Fruit fly (Drosophila melanogaster): ENCODE measurements around the gene CG15564.
A peak's percentile ranks its signal among the peaks of the same experiment; 100 is the strongest.

Gene CG15564

dm6 chr3R:31196731-31197130 is 38.4 kb downstream of the CG15564 start, which contains the start of gene CG1544 (continued):
- TF ChIP-seq Doc3 (GFP tag; IDR thresholded peaks at IDR 0.05; ENCODE audit: partially characterized antibody), result no peak
- TF ChIP-seq maf-S (GFP tag; optimal IDR thresholded peaks at IDR 0.05), result no peak
- TF ChIP-seq PHDP (tag; optimal IDR thresholded peaks at IDR 0.05), result no peak
- TF ChIP-seq wor (GFP tag; IDR thresholded peaks at IDR 0.05), result no peak
- no peak for TF ChIP-seq sim (GFP tag; IDR thresholded peaks at IDR 0.05)
- no peak for TF ChIP-seq CG15073 (GFP tag; optimal IDR thresholded peaks at IDR 0.05)
- no peak for TF ChIP-seq CG5953 (GFP tag; IDR thresholded peaks at IDR 0.05)
- no peak for TF ChIP-seq E2f2 (GFP tag; IDR thresholded peaks at IDR 0.05)
- TF ChIP-seq CG17612 (GFP tag; IDR thresholded peaks at IDR 0.05), result 0 out of 2 replicates have a peak, but pooled peaks have one; percentile 15
- no peak for TF ChIP-seq CG11398 (GFP tag; optimal IDR thresholded peaks at IDR 0.05)
- no peak for TF ChIP-seq CG2116 (GFP tag; optimal IDR thresholded peaks at IDR 0.05)
- TF ChIP-seq Doc2 (GFP tag; IDR thresholded peaks at IDR 0.05), result no peak
- TF ChIP-seq CG8478 (optimal IDR thresholded peaks at IDR 0.05), result no peak
- no peak for TF ChIP-seq CG7928 (GFP tag; optimal IDR thresholded peaks at IDR 0.05)
- no peak for TF ChIP-seq unpg (GFP tag; optimal IDR thresholded peaks at IDR 0.05)
- TF ChIP-seq slbo (GFP tag; IDR thresholded peaks at IDR 0.05), result no peak
- TF ChIP-seq amos (GFP tag; IDR thresholded peaks at IDR 0.05; ENCODE audit: partially characterized antibody), result peak; percentile 34; the same call in 1 of the 2 replicates
- TF ChIP-seq CG10565 (GFP tag; optimal IDR thresholded peaks at IDR 0.05), result no peak
- TF ChIP-seq gce (GFP tag; IDR thresholded peaks at IDR 0.05), result no peak
- TF ChIP-seq HmgD (GFP tag; optimal IDR thresholded peaks at IDR 0.05), result no peak
- no peak for TF ChIP-seq NC2α (GFP tag; optimal IDR thresholded peaks at IDR 0.05)
- TF ChIP-seq B-H1 (GFP tag; IDR thresholded peaks at IDR 0.05), result no peak
- TF ChIP-seq Ets65A (GFP tag), result no peak
- no peak for TF ChIP-seq CG7963 (GFP tag; IDR thresholded peaks at IDR 0.05; ENCODE audit: partially characterized antibody)
- TF ChIP-seq sima (GFP tag; optimal IDR thresholded peaks at IDR 0.05), result no peak
- TF ChIP-seq CG11723 (GFP tag; optimal IDR thresholded peaks at IDR 0.05), result no peak
- no peak for TF ChIP-seq CG2129 (GFP tag; IDR thresholded peaks at IDR 0.05; ENCODE audit: partially characterized antibody)
- no peak for TF ChIP-seq inv (GFP tag; IDR thresholded peaks at IDR 0.05; ENCODE audit: partially characterized antibody)
- no peak for TF ChIP-seq CG18476 (GFP tag; optimal IDR thresholded peaks at IDR 0.05)
- no peak for TF ChIP-seq CG11093 (GFP tag; IDR thresholded peaks at IDR 0.05)
- no peak for TF ChIP-seq oc (tag; optimal IDR thresholded peaks at IDR 0.05)
- TF ChIP-seq NC2β (GFP tag; optimal IDR thresholded peaks at IDR 0.05), result no peak
- TF ChIP-seq Sry-δ (GFP tag; optimal IDR thresholded peaks at IDR 0.05), result no peak
- no peak for TF ChIP-seq CG34224 (GFP tag; IDR thresholded peaks at IDR 0.05; ENCODE audit: partially characterized antibody)
- peak; percentile 31 for TF ChIP-seq HmgZ (tag; optimal IDR thresholded peaks at IDR 0.05)
- TF ChIP-seq CG2120 (GFP tag; optimal IDR thresholded peaks at IDR 0.05), result no peak
- no peak for TF ChIP-seq HLH3B (GFP tag; IDR thresholded peaks at IDR 0.05)
- TF ChIP-seq ewg (GFP tag; optimal IDR thresholded peaks at IDR 0.05), result no peak
- no peak for TF ChIP-seq CG12299 (tag; optimal IDR thresholded peaks at IDR 0.05)
- TF ChIP-seq gcm2 (GFP tag; optimal IDR thresholded peaks at IDR 0.05), result no peak
- TF ChIP-seq sens-2 (GFP tag; IDR thresholded peaks at IDR 0.05), result no peak
- no peak for TF ChIP-seq lmd (GFP tag; IDR thresholded peaks at IDR 0.05)
- TF ChIP-seq Jarid2 (GFP tag; optimal IDR thresholded peaks at IDR 0.05), result peak; percentile 69
- no peak for TF ChIP-seq Trl (optimal IDR thresholded peaks at IDR 0.05)
- TF ChIP-seq Trl (GFP tag; optimal IDR thresholded peaks at IDR 0.05), result no peak
- TF ChIP-seq toy (GFP tag; IDR thresholded peaks at IDR 0.05), result no peak
- no peak for TF ChIP-seq Sry-β (GFP tag; optimal IDR thresholded peaks at IDR 0.05)
- no peak for TF ChIP-seq cato (GFP tag; optimal IDR thresholded peaks at IDR 0.05; ENCODE audit: borderline replicate concordance)
- no peak for TF ChIP-seq CG8281 (tag; optimal IDR thresholded peaks at IDR 0.05)
- peak; percentile 32; the same call in 1 of the 3 replicates for TF ChIP-seq CG34422 (GFP tag; IDR thresholded peaks at IDR 0.05)
- TF ChIP-seq CG2678 (tag; optimal IDR thresholded peaks at IDR 0.05), result peak; percentile 6
- no peak for TF ChIP-seq Xbp1 (GFP tag; optimal IDR thresholded peaks at IDR 0.05)
- no peak for TF ChIP-seq CG10654 (GFP tag; optimal IDR thresholded peaks at IDR 0.05)

Measured in whole organism, embryonic.